Fruit fly (Drosophila melanogaster) whole organism, prepupa: ENCODE results near the gene dy.
A peak's percentile ranks its signal among the peaks of the same experiment; 100 is the strongest.

ENCODE experiments used
- Blimp-1 ChIP-seq: fragments of 200-800 bp; sonication (Bioruptor generic); optimal IDR thresholded peaks from 3 replicates; lab custom pipeline; 2017; ENCODE audit warnings: missing biosample characterization, missing genetic modification characterization, mild to moderate bottlenecking, moderate library complexity, missing genetic modification reagents
- CG10631 ChIP-seq: fragments of 200-800 bp; sonication (Bioruptor generic); optimal IDR thresholded peaks from 2 replicates; lab custom pipeline; 2016; ENCODE audit warnings: missing biosample characterization, missing genetic modification characterization
- CG11294 ChIP-seq: fragments of 200-800 bp; sonication (Bioruptor generic); IDR thresholded peaks from 2 replicates; pipeline ENCODE4 v1.3.6; 2022; ENCODE audit warnings: missing biosample characterization, missing genetic modification characterization
- CG11762 ChIP-seq: fragments of 200-800 bp; sonication (Bioruptor generic); optimal IDR thresholded peaks from 3 replicates; lab custom pipeline; 2016; ENCODE audit warnings: missing biosample characterization, missing genetic modification characterization; ENCODE audit not compliant: insufficient read depth
- CG15336 ChIP-seq: fragments of 200-800 bp; sonication (Bioruptor generic); IDR thresholded peaks from 2 replicates; pipeline ENCODE4 v1.3.6; 2022; ENCODE audit warnings: missing biosample characterization, missing genetic modification characterization
- CG1621 ChIP-seq: fragments of 200-800 bp; sonication (Bioruptor generic); optimal IDR thresholded peaks from 3 replicates; lab custom pipeline; 2018; ENCODE audit warnings: missing biosample characterization, mild to moderate bottlenecking, missing genetic modification characterization
- CG16779 ChIP-seq: fragments of 200-800 bp; sonication (Bioruptor generic); optimal IDR thresholded peaks from 3 replicates; lab custom pipeline; 2017; ENCODE audit warnings: missing biosample characterization, mild to moderate bottlenecking, missing genetic modification characterization
- CG32006 ChIP-seq: fragments of 200-800 bp; sonication (Bioruptor generic); optimal IDR thresholded peaks from 3 replicates; lab custom pipeline; 2017; ENCODE audit warnings: missing biosample characterization, mild to moderate bottlenecking, missing genetic modification characterization
- CG34406 ChIP-seq: fragments of 200-800 bp; sonication (Bioruptor generic); optimal IDR thresholded peaks from 3 replicates; lab custom pipeline; 2016; ENCODE audit warnings: missing biosample characterization, missing genetic modification characterization
- CG3919 ChIP-seq: fragments of 200-800 bp; sonication (Bioruptor generic); optimal IDR thresholded peaks from 3 replicates; lab custom pipeline; 2016; ENCODE audit warnings: missing biosample characterization, missing genetic modification characterization
- CG4318 ChIP-seq: fragments of 200-800 bp; sonication (Bioruptor generic); optimal IDR thresholded peaks from 3 replicates; lab custom pipeline; 2017; ENCODE audit warnings: missing biosample characterization, mild to moderate bottlenecking, missing genetic modification characterization
- CG6163 ChIP-seq: fragments of 200-800 bp; sonication (Bioruptor generic); IDR thresholded peaks from 3 replicates; pipeline ENCODE4 v1.3.6; 2022; ENCODE audit warnings: missing biosample characterization, missing genetic modification characterization
- CG6276 ChIP-seq: fragments of 200-800 bp; sonication (Bioruptor generic); optimal IDR thresholded peaks from 2 replicates; lab custom pipeline; 2017; ENCODE audit warnings: missing biosample characterization, mild to moderate bottlenecking, missing genetic modification characterization
- CG6792 ChIP-seq: fragments of 200-800 bp; sonication (Bioruptor generic); optimal IDR thresholded peaks from 3 replicates; lab custom pipeline; 2016; ENCODE audit warnings: missing biosample characterization, missing genetic modification characterization
- CG6808 ChIP-seq: fragments of 200-800 bp; sonication (Bioruptor generic); optimal IDR thresholded peaks from 3 replicates; lab custom pipeline; 2017; ENCODE audit warnings: missing biosample characterization, missing genetic modification characterization, mild to moderate bottlenecking, moderate library complexity, missing genetic modification reagents
- CG7368 ChIP-seq: fragments of 200-800 bp; sonication (Bioruptor generic); optimal IDR thresholded peaks from 3 replicates; lab custom pipeline; 2016; ENCODE audit warnings: missing biosample characterization, missing genetic modification characterization
- CG8119 ChIP-seq: fragments of 200-800 bp; sonication (Bioruptor generic); IDR thresholded peaks from 3 replicates; pipeline ENCODE4 v1.3.6; 2022; ENCODE audit warnings: missing biosample characterization, missing genetic modification characterization
- CG8319 ChIP-seq: fragments of 200-800 bp; sonication (Bioruptor generic); optimal IDR thresholded peaks from 3 replicates; lab custom pipeline; 2016; ENCODE audit warnings: missing biosample characterization, missing genetic modification characterization
- CG9139 ChIP-seq: fragments of 200-800 bp; sonication (Bioruptor generic); optimal IDR thresholded peaks from 3 replicates; lab custom pipeline; 2017; ENCODE audit warnings: missing biosample characterization, mild to moderate bottlenecking, missing genetic modification characterization
- Eip75B ChIP-seq: fragments of 200-800 bp; sonication (Bioruptor generic); optimal IDR thresholded peaks from 3 replicates; lab custom pipeline; 2016; ENCODE audit warnings: missing biosample characterization, missing genetic modification characterization
- Eip78C ChIP-seq: fragments of 200-800 bp; sonication (Bioruptor generic); peaks from one replicate; lab custom pipeline; 2016; ENCODE audit warnings: missing biosample characterization, missing genetic modification characterization
- Ets21C ChIP-seq: fragments of 200-800 bp; sonication (Bioruptor generic); optimal IDR thresholded peaks from 3 replicates; lab custom pipeline; 2016; ENCODE audit warnings: missing biosample characterization, missing genetic modification characterization
- Ets96B ChIP-seq: fragments of 200-800 bp; optimal IDR thresholded peaks from 2 replicates; lab custom pipeline; 2019; ENCODE audit warnings: missing biosample characterization, mild to moderate bottlenecking, missing genetic modification characterization, moderate library complexity
- Gug ChIP-seq: fragments of 200-800 bp; sonication (Bioruptor generic); IDR thresholded peaks from 2 replicates; pipeline ENCODE4 v1.3.6; 2022; ENCODE audit warnings: missing biosample characterization, missing genetic modification characterization
- Hr38 ChIP-seq: sonication (Bioruptor generic); optimal IDR thresholded peaks from 2 replicates; lab custom pipeline; 2016; ENCODE audit warnings: missing biosample characterization, missing genetic modification characterization
- Hr39 ChIP-seq: fragments of 200-800 bp; sonication (Bioruptor generic); optimal IDR thresholded peaks from 2 replicates; lab custom pipeline; 2016; ENCODE audit warnings: missing biosample characterization, missing genetic modification characterization
- Hr4 ChIP-seq: fragments of 200-800 bp; sonication (Bioruptor generic); optimal IDR thresholded peaks from 3 replicates; lab custom pipeline; 2016; ENCODE audit warnings: missing biosample characterization, missing genetic modification characterization
- Lpt ChIP-seq: fragments of 200-800 bp; sonication (Bioruptor generic); optimal IDR thresholded peaks from 3 replicates; lab custom pipeline; 2016; ENCODE audit warnings: missing biosample characterization, missing genetic modification characterization
- Met ChIP-seq: fragments of 200-800 bp; sonication (Bioruptor generic); optimal IDR thresholded peaks from 3 replicates; lab custom pipeline; 2016; ENCODE audit warnings: missing biosample characterization, missing genetic modification characterization
- OdsH ChIP-seq: fragments of 200-800 bp; sonication (Bioruptor generic); optimal IDR thresholded peaks from 3 replicates; lab custom pipeline; 2016; ENCODE audit warnings: missing biosample characterization, missing genetic modification characterization
- Smox ChIP-seq: fragments of 200-800 bp; sonication (Bioruptor generic); optimal IDR thresholded peaks from 3 replicates; lab custom pipeline; 2016; ENCODE audit warnings: missing biosample characterization, missing genetic modification characterization
- Sox102F ChIP-seq: fragments of 200-800 bp; sonication (Bioruptor generic); optimal IDR thresholded peaks from 2 replicates; lab custom pipeline; 2016; ENCODE audit warnings: missing biosample characterization, mild to moderate bottlenecking, missing genetic modification characterization
- Sox14 ChIP-seq: fragments of 200-800 bp; sonication (Bioruptor generic); optimal IDR thresholded peaks from 3 replicates; lab custom pipeline; 2016; ENCODE audit warnings: missing biosample characterization, missing genetic modification characterization
- Sox15 ChIP-seq: fragments of 200-800 bp; sonication (Bioruptor generic); optimal IDR thresholded peaks from 3 replicates; lab custom pipeline; 2016; ENCODE audit warnings: missing biosample characterization, missing genetic modification characterization
- acj6 ChIP-seq: fragments of 200-800 bp; sonication (Bioruptor generic); optimal IDR thresholded peaks from 3 replicates; lab custom pipeline; 2016; ENCODE audit warnings: missing biosample characterization, missing genetic modification characterization
- dac ChIP-seq: fragments of 200-800 bp; sonication (Bioruptor generic); optimal IDR thresholded peaks from 2 replicates; lab custom pipeline; 2017; ENCODE audit warnings: missing biosample characterization, mild to moderate bottlenecking, missing genetic modification characterization
- dsx ChIP-seq: fragments of 200-800 bp; optimal IDR thresholded peaks from 3 replicates; lab custom pipeline; 2019; ENCODE audit warnings: missing biosample characterization, mild to moderate bottlenecking, missing genetic modification characterization, moderate library complexity; ENCODE audit not compliant: poor library complexity, severe bottlenecking
- eg ChIP-seq: fragments of 200-800 bp; sonication (Bioruptor generic); IDR thresholded peaks from 3 replicates; pipeline ENCODE4 v1.3.6; 2022; ENCODE audit warnings: missing biosample characterization, missing genetic modification characterization
- fd59A ChIP-seq: fragments of 200-800 bp; sonication (Bioruptor generic); optimal IDR thresholded peaks from 2 replicates; lab custom pipeline; 2017; ENCODE audit warnings: missing biosample characterization, mild to moderate bottlenecking, missing genetic modification characterization, missing genetic modification reagents
- fd85E ChIP-seq: fragments of 200-800 bp; sonication (Bioruptor generic); optimal IDR thresholded peaks from 3 replicates; lab custom pipeline; 2016; ENCODE audit warnings: missing biosample characterization, missing genetic modification characterization
- fkh ChIP-seq: fragments of 200-800 bp; sonication (Bioruptor generic); optimal IDR thresholded peaks from 3 replicates; lab custom pipeline; 2017; ENCODE audit warnings: missing biosample characterization, mild to moderate bottlenecking, missing genetic modification characterization, moderate library complexity
- lz ChIP-seq: fragments of 200-800 bp; sonication (Bioruptor generic); optimal IDR thresholded peaks from 3 replicates; lab custom pipeline; 2016; ENCODE audit warnings: missing biosample characterization, missing genetic modification characterization
- pdm3 ChIP-seq: fragments of 200-800 bp; sonication (Bioruptor generic); optimal IDR thresholded peaks from 3 replicates; lab custom pipeline; 2016; ENCODE audit warnings: missing biosample characterization, missing genetic modification characterization
- salr ChIP-seq, 2 experiments: fragments of 200-800 bp; sonication (Bioruptor generic); optimal IDR thresholded peaks; 3 replicates each; lab custom pipeline; 2016 to 2018; ENCODE audit warnings: missing biosample characterization in 2 of 2, missing genetic modification characterization in 2 of 2, mild to moderate bottlenecking in 1 of 2
- spab ChIP-seq: fragments of 200-800 bp; sonication (Bioruptor generic); optimal IDR thresholded peaks from 2 replicates; lab custom pipeline; 2017; ENCODE audit warnings: missing biosample characterization, mild to moderate bottlenecking, missing genetic modification characterization, missing genetic modification reagents
- ss ChIP-seq, 2 experiments: fragments of 200-800 bp; sonication (Bioruptor generic); optimal IDR thresholded peaks; 2 replicates in 1 of 2; 3 replicates in 1 of 2; lab custom pipeline; 2017 to 2018; ENCODE audit warnings: mild to moderate bottlenecking in 2 of 2, missing biosample characterization in 2 of 2, missing genetic modification characterization in 2 of 2, moderate library complexity in 1 of 2
- svp ChIP-seq: fragments of 200-800 bp; sonication (Bioruptor generic); peaks from one replicate; lab custom pipeline; 2016; ENCODE audit warnings: missing biosample characterization, missing genetic modification characterization

dy gene

dm6 chrX:11784997-11785396 lies 6.4 kb upstream of the dy start:
- peak; percentile 53 for TF ChIP-seq CG15336 (GFP tag; lab: Robert Waterston, UW)
- no peak for TF ChIP-seq Lpt (GFP tag; lab: Kevin White, UChicago)
- TF ChIP-seq Sox15 (GFP tag; lab: Kevin White, UChicago), result no peak
- TF ChIP-seq Hr4, result peak; percentile 5
- no peak for TF ChIP-seq fd85E (GFP tag; lab: Kevin White, UChicago)
- peak; percentile 59; the same call in 2 of the 3 replicates for TF ChIP-seq CG6163 (GFP tag; lab: Robert Waterston, UW)
- no peak for TF ChIP-seq fkh (GFP tag; lab: Kevin White, UChicago)
- TF ChIP-seq spab (GFP tag; lab: Kevin White, UChicago), result peak; percentile 39
- TF ChIP-seq Ets96B (tag; lab: Kevin White, UChicago), result peak; percentile 19
- peak; percentile 74 for TF ChIP-seq eg (GFP tag; lab: Robert Waterston, UW)
- TF ChIP-seq CG6276 (GFP tag; lab: Kevin White, UChicago), result peak; percentile 33
- no peak for TF ChIP-seq CG34406 (GFP tag; lab: Kevin White, UChicago)
- TF ChIP-seq dsx, result peak; percentile 23
- TF ChIP-seq Sox102F (GFP tag; lab: Kevin White, UChicago), result no peak
- TF ChIP-seq dac, result no peak
- peak; percentile 64 for TF ChIP-seq CG9139
- TF ChIP-seq CG8119 (GFP tag; lab: Robert Waterston, UW), result peak; percentile 65
- peak; percentile 11 for TF ChIP-seq Eip78C (GFP tag; lab: Kevin White, UChicago)
- peak; percentile 53 to 76 for TF ChIP-seq ss (GFP tag; optimal IDR thresholded peaks at IDR 0.05; lab: Kevin White, UChicago)
- peak; percentile 4 for TF ChIP-seq CG32006
- TF ChIP-seq CG6808 (GFP tag; lab: Kevin White, UChicago), result peak; percentile 63

dm6 chrX:11775987-11776587 lies 2.5 kb downstream of the dy start:
- peak; percentile 95 for TF ChIP-seq Smox (GFP tag; lab: Kevin White, UChicago)
- peak; percentile 95 for TF ChIP-seq CG10631 (GFP tag; lab: Kevin White, UChicago)
- TF ChIP-seq dsx, result peak; percentile 92
- TF ChIP-seq CG1621 (tag; lab: Kevin White, UChicago), result peak; percentile 95
- peak; percentile 97 for TF ChIP-seq Eip78C (GFP tag; lab: Kevin White, UChicago)
- peak; percentile 87 for TF ChIP-seq fd85E (GFP tag; lab: Kevin White, UChicago)
- peak; percentile 95 for TF ChIP-seq fd59A
- TF ChIP-seq Sox102F (GFP tag; lab: Kevin White, UChicago), result peak; percentile 95
- TF ChIP-seq CG6808 (GFP tag; lab: Kevin White, UChicago), result peak; percentile 96
- peak; percentile 96 for TF ChIP-seq svp (GFP tag; lab: Kevin White, UChicago)
- peak; percentile 94 for TF ChIP-seq Eip75B (GFP tag; lab: Kevin White, UChicago)
- TF ChIP-seq CG6163 (GFP tag; lab: Robert Waterston, UW), result peak; percentile 94
- TF ChIP-seq acj6 (GFP tag; lab: Kevin White, UChicago), result peak; percentile 94
- TF ChIP-seq Gug, result peak; percentile 90
- TF ChIP-seq CG7368 (GFP tag; lab: Kevin White, UChicago), result peak; percentile 95
- peak; percentile 97 for TF ChIP-seq CG6792 (GFP tag; lab: Kevin White, UChicago)
- TF ChIP-seq CG6276 (GFP tag; lab: Kevin White, UChicago), result peak; percentile 89
- TF ChIP-seq CG11762 (GFP tag; lab: Kevin White, UChicago), result peak; percentile 90
- peak; percentile 94 for TF ChIP-seq CG15336 (GFP tag; lab: Robert Waterston, UW)
- peak; percentile 93 for TF ChIP-seq Sox15 (GFP tag; lab: Kevin White, UChicago)
- peak; percentile 96 for TF ChIP-seq Met (GFP tag; lab: Kevin White, UChicago)
- TF ChIP-seq Hr38, result no peak
- TF ChIP-seq lz (GFP tag; lab: Kevin White, UChicago), result peak; percentile 95
- TF ChIP-seq ss (GFP tag; optimal IDR thresholded peaks at IDR 0.05; lab: Kevin White, UChicago), result peak; percentile 95
- peak; percentile 93 for TF ChIP-seq CG4318 (GFP tag; lab: Kevin White, UChicago)
- TF ChIP-seq CG16779 (tag; lab: Kevin White, UChicago), result peak; percentile 90
- TF ChIP-seq salr (GFP tag; optimal IDR thresholded peaks at IDR 0.05; lab: Kevin White, UChicago), result peak; percentile 91 to 92
- TF ChIP-seq CG32006, result peak; percentile 95
- peak; percentile 94 for TF ChIP-seq CG34406 (GFP tag; lab: Kevin White, UChicago)
- peak; percentile 90 for TF ChIP-seq Blimp-1 (GFP tag; lab: Kevin White, UChicago)
- peak; percentile 93 for TF ChIP-seq OdsH (GFP tag; lab: Kevin White, UChicago)
- TF ChIP-seq CG3919, result peak; percentile 96
- peak; percentile 96 for TF ChIP-seq Hr39 (GFP tag; lab: Kevin White, UChicago)
- TF ChIP-seq CG8319 (GFP tag; lab: Kevin White, UChicago), result peak; percentile 93
- TF ChIP-seq pdm3 (GFP tag; lab: Kevin White, UChicago), result peak; percentile 93
- peak; percentile 95 for TF ChIP-seq Sox14 (GFP tag; lab: Kevin White, UChicago)
- peak; percentile 95 for TF ChIP-seq Ets21C (GFP tag; lab: Kevin White, UChicago)
- TF ChIP-seq Ets96B (tag; lab: Kevin White, UChicago), result peak; percentile 93
- peak; percentile 70 for TF ChIP-seq CG11294 (GFP tag; lab: Robert Waterston, UW)
